Worm (Caenorhabditis elegans) whole organism, late embryonic: ENCODE results near the gene srr-4.

ENCODE experiments used
- F13H6.1 ChIP-seq: sonication (generic microtip); optimal IDR thresholded peaks from 2 replicates; lab custom pipeline; 2016; ENCODE audit warnings: missing genetic modification characterization, missing compliant biosample characterization
- K09A11.1 ChIP-seq: sonication (generic microtip); optimal IDR thresholded peaks from 2 replicates; lab custom pipeline; 2017; ENCODE audit warnings: antibody characterized with exemption, mild to moderate bottlenecking, missing genetic modification characterization, missing compliant biosample characterization; ENCODE audit not compliant: insufficient read depth
- T23F11.4 ChIP-seq: fragments of 200-800 bp; sonication (Bioruptor generic); optimal IDR thresholded peaks from 2 replicates; lab custom pipeline; 2018; ENCODE audit warnings: mild to moderate bottlenecking, missing genetic modification characterization, missing compliant biosample characterization
- ceh-14 ChIP-seq: sonication (generic microtip); optimal IDR thresholded peaks from 2 replicates; lab custom pipeline; 2016; ENCODE audit warnings: missing genotype, missing genetic modification characterization, missing compliant biosample characterization
- ceh-18 ChIP-seq: sonication (generic microtip); optimal IDR thresholded peaks from 2 replicates; lab custom pipeline; 2016; ENCODE audit warnings: missing genetic modification characterization, missing compliant biosample characterization
- ceh-19 ChIP-seq: fragments of 200-800 bp; sonication (Bioruptor generic); optimal IDR thresholded peaks from 2 replicates; lab custom pipeline; 2018; ENCODE audit warnings: mild to moderate bottlenecking, missing genetic modification characterization, missing compliant biosample characterization
- ceh-22 ChIP-seq: sonication (generic microtip); optimal IDR thresholded peaks from 2 replicates; lab custom pipeline; 2017; ENCODE audit warnings: missing biosample characterization, missing genetic modification characterization
- ceh-24 ChIP-seq: sonication (generic microtip); optimal IDR thresholded peaks from 2 replicates; lab custom pipeline; 2016; ENCODE audit warnings: mild to moderate bottlenecking, missing genetic modification characterization, missing compliant biosample characterization
- ceh-30 ChIP-seq: fragments of 150-350 bp; optimal IDR thresholded peaks from 2 replicates; lab custom pipeline; 2014; ENCODE audit warnings: missing biosample characterization, missing genetic modification characterization
- ceh-31 ChIP-seq: sonication (generic microtip); optimal IDR thresholded peaks from 2 replicates; lab custom pipeline; 2016; ENCODE audit warnings: missing genetic modification characterization, missing compliant biosample characterization
- ceh-34 ChIP-seq: sonication (generic microtip); optimal IDR thresholded peaks from 2 replicates; lab custom pipeline; 2016; ENCODE audit warnings: mild to moderate bottlenecking, missing genetic modification characterization, missing compliant biosample characterization
- ceh-45 ChIP-seq: fragments of 200-800 bp; sonication (Bioruptor generic); IDR thresholded peaks from 2 replicates; pipeline ENCODE4 v1.3.6; 2022; ENCODE audit warnings: missing genetic modification reagents, missing genetic modification characterization, missing compliant biosample characterization
- che-1 ChIP-seq: sonication (generic microtip); optimal IDR thresholded peaks from 2 replicates; lab custom pipeline; 2016; ENCODE audit warnings: mild to moderate bottlenecking, missing genetic modification characterization, missing compliant biosample characterization
- dve-1 ChIP-seq: sonication (generic microtip); optimal IDR thresholded peaks from 2 replicates; lab custom pipeline; 2017; ENCODE audit warnings: antibody characterized with exemption, mild to moderate bottlenecking, missing genetic modification characterization, missing compliant biosample characterization
- elt-2 ChIP-seq: sonication (generic microtip); optimal IDR thresholded peaks from 2 replicates; lab custom pipeline; 2016; ENCODE audit warnings: missing genetic modification reagents, missing genetic modification characterization, missing compliant biosample characterization
- ets-4 ChIP-seq: sonication (generic microtip); optimal IDR thresholded peaks from 2 replicates; lab custom pipeline; 2016; ENCODE audit warnings: missing genetic modification characterization, missing compliant biosample characterization
- eyg-1 ChIP-seq: sonication (generic microtip); optimal IDR thresholded peaks from 2 replicates; lab custom pipeline; 2016; ENCODE audit warnings: missing genotype, missing genetic modification characterization, missing compliant biosample characterization
- hlh-6 ChIP-seq: sonication (generic microtip); optimal IDR thresholded peaks from 2 replicates; lab custom pipeline; 2016; ENCODE audit warnings: missing genotype, missing genetic modification characterization, missing compliant biosample characterization
- hlh-8 ChIP-seq: sonication (generic microtip); optimal IDR thresholded peaks from 2 replicates; lab custom pipeline; 2016; ENCODE audit warnings: missing genotype, missing genetic modification characterization, missing compliant biosample characterization
- lim-6 ChIP-seq: sonication (generic microtip); optimal IDR thresholded peaks from 2 replicates; lab custom pipeline; 2016; ENCODE audit warnings: missing genetic modification characterization, missing compliant biosample characterization
- nfya-1 ChIP-seq: sonication (generic microtip); optimal IDR thresholded peaks from 2 replicates; lab custom pipeline; 2017; ENCODE audit warnings: missing genetic modification characterization, mild to moderate bottlenecking, missing compliant biosample characterization, antibody characterized with exemption, moderate library complexity
- nhr-11 ChIP-seq: fragments of 150-350 bp; optimal IDR thresholded peaks from 2 replicates; lab custom pipeline; 2014; ENCODE audit warnings: missing biosample characterization, missing genetic modification characterization
- nhr-232 ChIP-seq: sonication (generic microtip); optimal IDR thresholded peaks from 2 replicates; lab custom pipeline; 2016; ENCODE audit warnings: missing genetic modification characterization, missing compliant biosample characterization
- npax-4 ChIP-seq: sonication (generic microtip); optimal IDR thresholded peaks from 2 replicates; lab custom pipeline; 2016; ENCODE audit warnings: missing genetic modification characterization, missing compliant biosample characterization
- odd-2 ChIP-seq: sonication (generic microtip); optimal IDR thresholded peaks from 2 replicates; lab custom pipeline; 2017; ENCODE audit warnings: antibody characterized with exemption, mild to moderate bottlenecking, missing genetic modification characterization, missing compliant biosample characterization
- pha-2 ChIP-seq: sonication (generic microtip); optimal IDR thresholded peaks from 2 replicates; lab custom pipeline; 2017; ENCODE audit warnings: mild to moderate bottlenecking, missing genetic modification characterization, missing compliant biosample characterization
- pha-4 ChIP-seq: fragments of 150-350 bp; optimal IDR thresholded peaks from 2 replicates; lab custom pipeline; 2018; ENCODE audit warnings: missing biosample characterization, missing genetic modification reagents, missing genetic modification characterization
- pqm-1 ChIP-seq: sonication (generic microtip); optimal IDR thresholded peaks from 2 replicates; lab custom pipeline; 2016; ENCODE audit warnings: missing genetic modification characterization, missing compliant biosample characterization
- pros-1 ChIP-seq: fragments of 150-350 bp; optimal IDR thresholded peaks from 2 replicates; lab custom pipeline; 2014; ENCODE audit warnings: missing biosample characterization, missing genetic modification reagents, missing genetic modification characterization
- rnt-1 ChIP-seq: sonication (generic microtip); optimal IDR thresholded peaks from 2 replicates; lab custom pipeline; 2016; ENCODE audit warnings: missing genetic modification characterization, missing compliant biosample characterization
- sdc-2 ChIP-seq: sonication (generic microtip); optimal IDR thresholded peaks from 2 replicates; lab custom pipeline; 2016; ENCODE audit warnings: missing genotype, missing genetic modification characterization, missing compliant biosample characterization
- sox-4 ChIP-seq: sonication (generic microtip); optimal IDR thresholded peaks from 2 replicates; lab custom pipeline; 2017; ENCODE audit warnings: mild to moderate bottlenecking, missing genetic modification characterization, inconsistent platforms, missing compliant biosample characterization
- syd-9 ChIP-seq: sonication (generic microtip); optimal IDR thresholded peaks from 2 replicates; lab custom pipeline; 2016; ENCODE audit warnings: mild to moderate bottlenecking, missing genetic modification characterization, moderate library complexity, missing compliant biosample characterization
- tbx-2 ChIP-seq: sonication (generic microtip); optimal IDR thresholded peaks from 2 replicates; lab custom pipeline; 2016; ENCODE audit warnings: missing genetic modification characterization, missing compliant biosample characterization
- ttx-3 ChIP-seq: sonication (generic microtip); optimal IDR thresholded peaks from 2 replicates; lab custom pipeline; 2016; ENCODE audit warnings: missing genetic modification reagents, missing genetic modification characterization, missing compliant biosample characterization
- unc-42 ChIP-seq: sonication (generic microtip); optimal IDR thresholded peaks from 2 replicates; lab custom pipeline; 2016; ENCODE audit warnings: missing genotype, missing genetic modification characterization, missing compliant biosample characterization
- ztf-16 ChIP-seq: sonication (generic microtip); optimal IDR thresholded peaks from 2 replicates; lab custom pipeline; 2017; ENCODE audit warnings: missing genetic modification characterization, missing compliant biosample characterization

Gene srr-4

ce11 chrV:5049333-5049942 lies 30.4 kb downstream of the srr-4 start, which contains the start of the genes pqn-51 and K11D12.14 (continued):
- no peak for TF ChIP-seq eyg-1
- peak; percentile 24 for TF ChIP-seq lim-6
- no peak for TF ChIP-seq ceh-19 (GFP tag; lab: Kevin White, UChicago)
- TF ChIP-seq K09A11.1 = peak; percentile 29
- 0 out of 2 replicates have a peak, but pooled peaks have one; percentile 22 for TF ChIP-seq ceh-45 (GFP tag; lab: Robert Waterston, UW)

ce11 chrV:5050073-5050599 lies 31.1 kb downstream of the srr-4 start:
- no peak for TF ChIP-seq pha-2 (tag; lab: Kevin White, UChicago)
- TF ChIP-seq nhr-11 (tag; lab: Kevin White, UChicago) = no peak
- TF ChIP-seq nhr-232 = no peak
- TF ChIP-seq ceh-22 (tag; lab: Kevin White, UChicago) = no peak
- TF ChIP-seq elt-2 (tag; lab: Kevin White, UChicago) = no peak
- no peak for TF ChIP-seq sdc-2 (tag; lab: Kevin White, UChicago)
- no peak for TF ChIP-seq hlh-8 (tag; lab: Kevin White, UChicago)
- no peak for TF ChIP-seq che-1 (tag; lab: Kevin White, UChicago)
- TF ChIP-seq npax-4 (tag; lab: Kevin White, UChicago) = no peak

DNA sequence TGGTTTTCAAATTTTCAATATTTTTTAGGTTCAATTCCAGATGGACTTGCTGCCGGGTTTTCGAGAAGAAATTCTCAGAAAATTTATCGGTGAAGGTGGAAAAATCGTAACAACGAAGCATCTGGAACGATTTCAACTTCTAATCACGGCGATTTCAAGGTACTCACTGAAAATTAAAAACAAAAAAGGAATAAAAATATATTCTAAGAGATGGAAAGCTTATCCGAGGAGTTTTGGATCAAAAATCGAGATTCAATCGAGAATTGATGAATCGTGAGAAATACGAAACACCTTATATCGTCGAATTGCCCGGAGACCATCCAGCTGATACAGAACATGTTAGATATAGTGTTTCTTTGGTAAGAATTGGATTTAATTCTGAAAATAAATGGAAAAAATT lies 33.2 kb downstream of the srr-4 start, which contains the start of gene K11D12.12:
TSS of gene K11D12.12 (plus strand) at position 29 of the 400 bp plus-strand sequence.
- TF ChIP-seq ceh-30 (tag; lab: Kevin White, UChicago) (no peak), sox-4 (tag; lab: Kevin White, UChicago) (no peak), ets-4 (tag; lab: Kevin White, UChicago) (no peak), nhr-232 (no peak), rnt-1 (no peak), pha-4 (tag; lab: Kevin White, UChicago) (no peak), npax-4 (tag; lab: Kevin White, UChicago) (no peak), ttx-3 (no peak), ztf-16 (tag; lab: Kevin White, UChicago) (no peak), ceh-24 (tag; lab: Kevin White, UChicago) (no peak)

DNA sequence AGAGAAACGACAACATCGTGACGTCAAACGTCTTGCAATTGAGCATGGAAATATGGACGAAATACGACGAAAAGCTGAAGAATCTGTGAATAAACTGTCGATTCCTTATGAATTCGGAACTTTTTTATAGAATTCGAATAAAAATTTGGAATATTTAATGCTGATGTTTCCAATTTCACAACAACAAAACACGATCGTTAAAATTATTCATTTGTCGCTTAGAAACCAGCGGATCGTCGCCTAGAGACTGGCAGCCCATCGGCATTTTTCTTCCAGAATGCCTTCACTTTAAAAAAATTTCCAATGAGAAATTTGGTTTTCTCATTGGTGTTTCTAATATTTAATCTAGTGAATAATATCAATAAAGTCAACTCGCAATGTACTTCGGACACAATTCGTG lies 34.3 kb downstream of the srr-4 start, which contains the start of gene cwp-4:
TSS of gene cwp-4 (plus strand) at position 301 of the 400 bp plus-strand sequence.
- TF ChIP-seq hlh-6 (no peak), dve-1 (tag; lab: Kevin White, UChicago) (no peak)

ce11 chrV:5064761-5065421 lies 45.9 kb downstream of the srr-4 start, which contains the start of gene mlk-1:
mlk-1 (minus strand) TSS chrV:5064811.
- TF ChIP-seq F13H6.1 (tag; lab: Kevin White, UChicago) (peak; percentile 40), T23F11.4 (GFP tag; lab: Kevin White, UChicago) (no peak), ceh-31 (tag; lab: Kevin White, UChicago) (peak; percentile 79), pros-1 (tag; lab: Kevin White, UChicago) (peak; percentile 67), pha-4 (tag; lab: Kevin White, UChicago) (no peak), ceh-18 (tag; lab: Kevin White, UChicago) (peak; percentile 74), K09A11.1 (no peak), ceh-22 (tag; lab: Kevin White, UChicago) (no peak), nfya-1 (peak; percentile 57), odd-2 (tag; lab: Kevin White, UChicago) (no peak), sox-4 (tag; lab: Kevin White, UChicago) (peak; percentile 4), ceh-14 (tag; lab: Kevin White, UChicago) (peak; percentile 57), unc-42 (peak; percentile 61), pqm-1 (tag; lab: Kevin White, UChicago) (no peak), syd-9 (tag; lab: Kevin White, UChicago) (peak; percentile 17), tbx-2 (peak; percentile 30), lim-6 (no peak), ceh-19 (GFP tag; lab: Kevin White, UChicago) (peak; percentile 11), ceh-34 (tag; lab: Kevin White, UChicago) (peak; percentile 58)
- TF ChIP-seq, all 69 proteins: peak for 12
